Worm (Caenorhabditis elegans): ENCODE data around the gene nhr-225.

Gene nhr-225

DNA sequence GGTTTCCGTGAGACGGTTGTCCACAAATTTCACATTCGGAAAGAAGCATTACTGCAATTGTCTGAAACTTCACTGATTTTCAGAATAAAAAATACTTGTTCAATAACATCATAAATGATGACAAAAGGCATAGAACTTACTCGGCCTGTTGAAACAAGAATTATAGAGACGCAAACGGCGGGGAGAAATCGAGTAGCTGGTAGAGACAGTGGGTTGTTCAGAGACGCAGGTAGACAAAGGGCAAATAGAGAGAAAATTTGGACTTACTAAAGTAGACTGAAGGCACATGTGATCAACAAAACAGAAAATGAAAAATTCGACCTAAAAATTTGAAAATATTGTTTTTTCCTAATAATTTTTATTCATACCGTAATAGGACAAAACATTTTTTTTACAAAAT, 30.5 kb downstream of the nhr-225 start, which contains the start of gene nhr-182:
Gene nhr-182, minus strand, starts transcription at position 178 of the 400 bp plus-strand sequence.
- no peak for TF ChIP-seq mef-2 (tag; optimal IDR thresholded peaks at IDR 0.05)
- TF ChIP-seq Y116A8C.19 (tag; optimal IDR thresholded peaks at IDR 0.05; ENCODE audit: borderline replicate concordance): no peak
- TF ChIP-seq ceh-82 (tag; optimal IDR thresholded peaks at IDR 0.05): no peak
- peak; percentile 2 to 43 for TF ChIP-seq lsy-2 (tag; optimal IDR thresholded peaks at IDR 0.05)
- TF ChIP-seq nhr-77 (tag; optimal IDR thresholded peaks at IDR 0.05): no peak
- TF ChIP-seq sup-37 (GFP tag; optimal IDR thresholded peaks at IDR 0.05): no peak
- no peak for TF ChIP-seq lir-3 (tag; optimal IDR thresholded peaks at IDR 0.05; ENCODE audit: poor library complexity)
- TF ChIP-seq unc-86 (tag; optimal IDR thresholded peaks at IDR 0.05): no peak
- TF ChIP-seq alr-1 (tag; optimal IDR thresholded peaks at IDR 0.05; ENCODE audit: borderline replicate concordance): no peak
- TF ChIP-seq hpl-2 (GFP tag; optimal IDR thresholded peaks at IDR 0.05): no peak
- no peak for TF ChIP-seq snpc-4 (tag; optimal IDR thresholded peaks at IDR 0.05)
- no peak for TF ChIP-seq sptf-1 (tag; optimal IDR thresholded peaks at IDR 0.05)
- peak; percentile 36 to 51 for TF ChIP-seq efl-1 (optimal IDR thresholded peaks at IDR 0.05)
- TF ChIP-seq efl-1 (GFP tag; optimal IDR thresholded peaks at IDR 0.05 in 1 of 2): no peak
- TF ChIP-seq fkh-8 (tag; optimal IDR thresholded peaks at IDR 0.05): no peak
- TF ChIP-seq fkh-10 (GFP tag; optimal IDR thresholded peaks at IDR 0.05): no peak
- no peak for TF ChIP-seq unc-62 (GFP tag; optimal IDR thresholded peaks at IDR 0.05)
- TF ChIP-seq hlh-4 (tag; optimal IDR thresholded peaks at IDR 0.05): no peak
- TF ChIP-seq ama-1 (optimal IDR thresholded peaks at IDR 0.05): no peak
- no peak for TF ChIP-seq lin-15B (tag; optimal IDR thresholded peaks at IDR 0.05)
- TF ChIP-seq nhr-85 (tag): peak; percentile 80
- TF ChIP-seq swsn-7 (tag; optimal IDR thresholded peaks at IDR 0.05): no peak
- TF ChIP-seq tbx-2 (tag; optimal IDR thresholded peaks at IDR 0.05): peak; percentile 24
- peak; percentile 34 for TF ChIP-seq mep-1 (tag; optimal IDR thresholded peaks at IDR 0.05)
- no peak for TF ChIP-seq lin-39 (tag; optimal IDR thresholded peaks at IDR 0.05)
- TF ChIP-seq C34B4.2 (tag; optimal IDR thresholded peaks at IDR 0.05): no peak
- no peak for TF ChIP-seq pag-3 (tag; optimal IDR thresholded peaks at IDR 0.05; ENCODE audit: borderline replicate concordance, insufficient read depth)
- TF ChIP-seq mab-9 (GFP tag; IDR thresholded peaks at IDR 0.05): no peak
- no peak for TF ChIP-seq hlh-17 (GFP tag; optimal IDR thresholded peaks at IDR 0.05; ENCODE audit: borderline replicate concordance)
- TF ChIP-seq efl-3 (GFP tag; optimal IDR thresholded peaks at IDR 0.05): no peak
- peak; percentile 61 for TF ChIP-seq blmp-1 (tag; optimal IDR thresholded peaks at IDR 0.05)
- no peak for TF ChIP-seq egl-27 (tag; optimal IDR thresholded peaks at IDR 0.05)
- peak; percentile 57 for TF ChIP-seq snu-23 (GFP tag; optimal IDR thresholded peaks at IDR 0.05)
- peak; percentile 57 for TF ChIP-seq nhr-71 (tag; optimal IDR thresholded peaks at IDR 0.05)
- TF ChIP-seq jun-1 (tag; optimal IDR thresholded peaks at IDR 0.05): no peak
- TF ChIP-seq ceh-63 (GFP tag; optimal IDR thresholded peaks at IDR 0.05): no peak
- TF ChIP-seq C16A3.4 (tag; optimal IDR thresholded peaks at IDR 0.05): no peak
- TF ChIP-seq rnt-1 (tag; optimal IDR thresholded peaks at IDR 0.05): peak; percentile 1
- peak; percentile 92 for TF ChIP-seq nhr-20 (tag; optimal IDR thresholded peaks at IDR 0.05)
- TF ChIP-seq skn-1 (tag; optimal IDR thresholded peaks at IDR 0.05): peak; percentile 97
- peak in 1 of 2 experiments; percentile 56 for TF ChIP-seq lin-35 (GFP tag; optimal IDR thresholded peaks at IDR 0.05)
- peak in 1 of 3 experiments; percentile 20 for TF ChIP-seq dpl-1 (GFP tag; optimal IDR thresholded peaks at IDR 0.05)
- no peak for TF ChIP-seq unc-30 (tag; optimal IDR thresholded peaks at IDR 0.05)
- TF ChIP-seq pqm-1 (tag; optimal IDR thresholded peaks at IDR 0.05): no peak
- TF ChIP-seq aly-2 (tag; optimal IDR thresholded peaks at IDR 0.05): no peak
- no peak for TF ChIP-seq zag-1 (tag; optimal IDR thresholded peaks at IDR 0.05)
- peak in 1 of 6 experiments; percentile 6 for TF ChIP-seq elt-3 (tag; optimal IDR thresholded peaks at IDR 0.05)

Measured in whole organism, L1 larva.